Fruit fly (Drosophila melanogaster) whole organism, embryonic: ENCODE results near the gene CG33986.

ENCODE experiments used
- Adf1 ChIP-seq: fragments of 200-800 bp; sonication (Bioruptor generic); IDR thresholded peaks from 2 replicates; pipeline ENCODE4 v1.3.6; 2022; ENCODE audit warnings: missing biosample characterization, missing genetic modification characterization
- Awh ChIP-seq: fragments of 200-800 bp; sonication (Bioruptor generic); IDR thresholded peaks from 2 replicates; pipeline ENCODE4, ENCODE4 v1.3.6; 2022; ENCODE audit warnings: missing biosample characterization, missing genetic modification characterization
- B-H2 ChIP-seq: fragments of 200-800 bp; sonication (Bioruptor generic); optimal IDR thresholded peaks from 2 replicates; lab custom pipeline; 2018; ENCODE audit warnings: missing biosample characterization, mild to moderate bottlenecking, missing genetic modification characterization
- CG1024 ChIP-seq: fragments of 200-800 bp; sonication (Bioruptor generic); IDR thresholded peaks from 2 replicates; pipeline ENCODE4 v1.3.6; 2022; ENCODE audit warnings: missing biosample characterization, missing genetic modification characterization
- CG10366 ChIP-seq: fragments of 200-800 bp; sonication (Bioruptor generic); IDR thresholded peaks from 2 replicates; pipeline ENCODE4 v1.3.6; 2022; ENCODE audit warnings: missing biosample characterization, missing genetic modification characterization
- CG11695 ChIP-seq: fragments of 200-800 bp; sonication (Bioruptor generic); IDR thresholded peaks from 3 replicates; pipeline ENCODE4 v1.3.6; 2022; ENCODE audit warnings: missing biosample characterization, missing genetic modification characterization
- CG13296 ChIP-seq: fragments of 200-800 bp; sonication (Bioruptor generic); optimal IDR thresholded peaks from 3 replicates; lab custom pipeline; 2018; ENCODE audit warnings: missing biosample characterization, mild to moderate bottlenecking, missing genetic modification characterization
- CG15269 ChIP-seq: fragments of 200-800 bp; sonication (Bioruptor generic); optimal IDR thresholded peaks from 2 replicates; lab custom pipeline; 2018; ENCODE audit warnings: missing biosample characterization, mild to moderate bottlenecking, missing genetic modification characterization, moderate library complexity
- CG15696 ChIP-seq: fragments of 200-800 bp; sonication (Bioruptor generic); optimal IDR thresholded peaks from 2 replicates; lab custom pipeline; 2019; ENCODE audit warnings: missing biosample characterization, mild to moderate bottlenecking, missing genetic modification characterization, moderate library complexity
- CG18262 ChIP-seq: fragments of 200-800 bp; optimal IDR thresholded peaks from 3 replicates; lab custom pipeline; 2019; ENCODE audit warnings: missing biosample characterization, mild to moderate bottlenecking, missing genetic modification characterization, moderate library complexity
- CG2875 ChIP-seq: fragments of 200-800 bp; sonication (Bioruptor generic); optimal IDR thresholded peaks from 2 replicates; lab custom pipeline; 2017; ENCODE audit warnings: missing biosample characterization, mild to moderate bottlenecking, missing genetic modification characterization, missing genetic modification reagents
- CG30020 ChIP-seq: fragments of 200-800 bp; optimal IDR thresholded peaks from 2 replicates; lab custom pipeline; 2019; ENCODE audit warnings: missing biosample characterization, mild to moderate bottlenecking, missing genetic modification characterization, moderate library complexity
- CG31441 ChIP-seq: fragments of 200-800 bp; sonication (Bioruptor generic); IDR thresholded peaks from 2 replicates; pipeline ENCODE4 v1.3.6; 2022; ENCODE audit warnings: missing biosample characterization, missing genetic modification characterization
- CG3407 ChIP-seq: fragments of 200-800 bp; sonication (Bioruptor generic); optimal IDR thresholded peaks from 2 replicates; lab custom pipeline; 2018; ENCODE audit warnings: missing biosample characterization, mild to moderate bottlenecking, missing genetic modification characterization
- CG3726 ChIP-seq: fragments of 200-800 bp; sonication (Bioruptor generic); IDR thresholded peaks from 3 replicates; pipeline ENCODE4, ENCODE4 v1.3.6; 2022; ENCODE audit warnings: missing biosample characterization, missing genetic modification characterization
- CG4707 ChIP-seq: fragments of 200-800 bp; sonication (Bioruptor generic); optimal IDR thresholded peaks from 2 replicates; lab custom pipeline; 2018; ENCODE audit warnings: missing biosample characterization, mild to moderate bottlenecking, missing genetic modification characterization, moderate library complexity
- CG4854 ChIP-seq: fragments of 200-800 bp; sonication (Bioruptor generic); optimal IDR thresholded peaks from 2 replicates; lab custom pipeline; 2016; ENCODE audit warnings: missing biosample characterization, missing genetic modification characterization, inconsistent platforms
- CG7987 ChIP-seq: fragments of 200-800 bp; sonication (Bioruptor generic); optimal IDR thresholded peaks from 2 replicates; lab custom pipeline; 2018; ENCODE audit warnings: missing biosample characterization, mild to moderate bottlenecking, missing genetic modification characterization, moderate library complexity
- CG9817 ChIP-seq: fragments of 200-800 bp; sonication (Bioruptor generic); optimal IDR thresholded peaks from 2 replicates; lab custom pipeline; 2018; ENCODE audit warnings: missing biosample characterization, mild to moderate bottlenecking, missing genetic modification characterization, moderate library complexity
- CkIIα-i1 ChIP-seq: fragments of 200-800 bp; sonication (Bioruptor generic); IDR thresholded peaks from 2 replicates; pipeline ENCODE4 v1.3.6; 2022; ENCODE audit warnings: missing biosample characterization, missing genetic modification characterization
- Dip2 ChIP-seq: fragments of 200-800 bp; sonication (Bioruptor generic); IDR thresholded peaks from 2 replicates; pipeline ENCODE4 v1.3.6; 2022; ENCODE audit warnings: missing biosample characterization, missing genetic modification characterization
- H15 ChIP-seq: fragments of 200-800 bp; sonication (Bioruptor generic); IDR thresholded peaks from 3 replicates; pipeline ENCODE4 v1.3.6; 2022; ENCODE audit warnings: missing biosample characterization, missing genetic modification characterization
- Hsf ChIP-seq: fragments of 200-800 bp; sonication (Bioruptor generic); optimal IDR thresholded peaks from 3 replicates; lab custom pipeline; 2016; ENCODE audit warnings: missing biosample characterization, missing genetic modification characterization
- MBD-R2 ChIP-seq: fragments of 200-800 bp; sonication (Bioruptor generic); IDR thresholded peaks from 2 replicates; pipeline ENCODE4 v1.3.6; 2022; ENCODE audit warnings: missing biosample characterization, missing genetic modification characterization
- Ptx1 ChIP-seq: fragments of 200-800 bp; sonication (Bioruptor generic); IDR thresholded peaks from 2 replicates; pipeline ENCODE4 v1.3.6; 2022; ENCODE audit warnings: missing biosample characterization, missing genetic modification characterization
- Spps ChIP-seq: fragments of 200-800 bp; sonication (Bioruptor generic); optimal IDR thresholded peaks from 2 replicates; lab custom pipeline; 2018; ENCODE audit warnings: missing biosample characterization, mild to moderate bottlenecking, missing genetic modification characterization
- ab ChIP-seq: fragments of 200-800 bp; sonication (Bioruptor generic); optimal IDR thresholded peaks from 2 replicates; lab custom pipeline; 2016; ENCODE audit warnings: missing biosample characterization, missing genetic modification characterization
- abd-A ChIP-seq: fragments of 200-800 bp; sonication (Bioruptor generic); optimal IDR thresholded peaks from 3 replicates; lab custom pipeline; 2019; ENCODE audit warnings: missing biosample characterization, mild to moderate bottlenecking, missing genetic modification characterization, moderate library complexity
- bab2 ChIP-seq: fragments of 200-800 bp; sonication (Bioruptor generic); optimal IDR thresholded peaks from 2 replicates; lab custom pipeline; 2016; ENCODE audit warnings: missing biosample characterization, missing genetic modification characterization
- bcd ChIP-seq: fragments of 200-800 bp; sonication (Bioruptor generic); optimal IDR thresholded peaks from 2 replicates; lab custom pipeline; 2017; ENCODE audit warnings: missing biosample characterization, mild to moderate bottlenecking, missing genetic modification characterization
- chinmo ChIP-seq: fragments of 200-800 bp; sonication (Bioruptor generic); IDR thresholded peaks from 4 replicates; pipeline ENCODE4 v1.3.6; 2022; ENCODE audit warnings: missing biosample characterization, missing genetic modification characterization; ENCODE audit not compliant: partially characterized antibody
- chm ChIP-seq: fragments of 200-800 bp; sonication (Bioruptor generic); IDR thresholded peaks from 2 replicates; pipeline ENCODE4 v1.3.6; 2022; ENCODE audit warnings: missing biosample characterization, missing genetic modification characterization
- crp ChIP-seq, 2 experiments: fragments of 200-800 bp; sonication (Bioruptor generic); optimal IDR thresholded peaks; 2 replicates in 1 of 2; 3 replicates in 1 of 2; lab custom pipeline; 2017; ENCODE audit warnings: missing biosample characterization in 2 of 2, missing genetic modification characterization in 2 of 2, mild to moderate bottlenecking in 1 of 2, moderate library complexity in 1 of 2
- dm ChIP-seq: fragments of 200-800 bp; sonication (Bioruptor generic); optimal IDR thresholded peaks from 3 replicates; lab custom pipeline; 2016; ENCODE audit warnings: missing biosample characterization, missing genetic modification characterization
- emc ChIP-seq: fragments of 200-800 bp; sonication (Bioruptor generic); optimal IDR thresholded peaks from 2 replicates; lab custom pipeline; 2016; ENCODE audit warnings: missing biosample characterization, missing genetic modification characterization
- esg ChIP-seq: fragments of 200-800 bp; sonication (Bioruptor generic); conservative IDR thresholded peaks from 2 replicates; pipeline ENCODE4 v1.3.6; 2022; ENCODE audit warnings: missing biosample characterization, missing genetic modification characterization
- fd3F ChIP-seq: fragments of 200-800 bp; sonication (Bioruptor generic); optimal IDR thresholded peaks from 2 replicates; lab custom pipeline; 2018; ENCODE audit warnings: missing biosample characterization, mild to moderate bottlenecking, missing genetic modification characterization, moderate library complexity
- fru ChIP-seq: fragments of >200 bp; optimal IDR thresholded peaks from 2 replicates; lab custom pipeline; 2017
- gro ChIP-seq: fragments of 200-800 bp; sonication (Bioruptor generic); optimal IDR thresholded peaks from 2 replicates; lab custom pipeline; 2016; ENCODE audit warnings: missing biosample characterization, missing genetic modification characterization
- knrl ChIP-seq: fragments of 200-800 bp; sonication (Bioruptor generic); IDR thresholded peaks from 3 replicates; pipeline ENCODE4 v1.3.6; 2022; ENCODE audit warnings: missing biosample characterization, missing genetic modification characterization; ENCODE audit not compliant: partially characterized antibody
- maf-S ChIP-seq: fragments of 200-800 bp; sonication (Bioruptor generic); optimal IDR thresholded peaks from 2 replicates; lab custom pipeline; 2016; ENCODE audit warnings: missing biosample characterization, missing genetic modification characterization
- pros ChIP-seq: fragments of 200-800 bp; sonication (Bioruptor generic); optimal IDR thresholded peaks from 3 replicates; lab custom pipeline; 2019; ENCODE audit warnings: missing biosample characterization, mild to moderate bottlenecking, missing genetic modification characterization, moderate library complexity
- scrt ChIP-seq: fragments of 200-800 bp; sonication (Bioruptor generic); optimal IDR thresholded peaks from 2 replicates; lab custom pipeline; 2018; ENCODE audit warnings: missing biosample characterization, mild to moderate bottlenecking, missing genetic modification characterization, moderate library complexity
- slp2 ChIP-seq: fragments of 200-800 bp; sonication (Bioruptor generic); optimal IDR thresholded peaks from 2 replicates; lab custom pipeline; 2016; ENCODE audit warnings: missing biosample characterization, missing genetic modification characterization
- tll ChIP-seq, 2 experiments: fragments of 200-800 bp in 1 of 2; fragments of >200 bp in 1 of 2; sonication (Bioruptor generic) in 1 of 2; optimal IDR thresholded peaks; 2 replicates each; lab custom pipeline; 2017 to 2019; ENCODE audit warnings: missing biosample characterization in 2 of 2, missing genetic modification characterization in 2 of 2, mild to moderate bottlenecking in 1 of 2, moderate library complexity in 1 of 2
- tup ChIP-seq: fragments of 200-800 bp; sonication (Bioruptor generic); optimal IDR thresholded peaks from 2 replicates; lab custom pipeline; 2016; ENCODE audit warnings: missing biosample characterization, mild to moderate bottlenecking, missing genetic modification characterization, moderate library complexity
- unc-4 ChIP-seq: fragments of 200-800 bp; sonication (Bioruptor generic); IDR thresholded peaks from 2 replicates; pipeline ENCODE4 v1.3.6; 2022; ENCODE audit warnings: missing biosample characterization, missing genetic modification characterization; ENCODE audit not compliant: partially characterized antibody
- unpg ChIP-seq: fragments of 200-800 bp; sonication (Bioruptor generic); optimal IDR thresholded peaks from 3 replicates; lab custom pipeline; 2018; ENCODE audit warnings: missing biosample characterization, mild to moderate bottlenecking, missing genetic modification characterization, moderate library complexity
- vnd ChIP-seq: fragments of 200-800 bp; sonication (Bioruptor generic); IDR thresholded peaks from 3 replicates; pipeline ENCODE4 v1.3.6; 2022; ENCODE audit warnings: missing biosample characterization, missing genetic modification characterization; ENCODE audit not compliant: partially characterized antibody

The CG33986 gene

DNA sequence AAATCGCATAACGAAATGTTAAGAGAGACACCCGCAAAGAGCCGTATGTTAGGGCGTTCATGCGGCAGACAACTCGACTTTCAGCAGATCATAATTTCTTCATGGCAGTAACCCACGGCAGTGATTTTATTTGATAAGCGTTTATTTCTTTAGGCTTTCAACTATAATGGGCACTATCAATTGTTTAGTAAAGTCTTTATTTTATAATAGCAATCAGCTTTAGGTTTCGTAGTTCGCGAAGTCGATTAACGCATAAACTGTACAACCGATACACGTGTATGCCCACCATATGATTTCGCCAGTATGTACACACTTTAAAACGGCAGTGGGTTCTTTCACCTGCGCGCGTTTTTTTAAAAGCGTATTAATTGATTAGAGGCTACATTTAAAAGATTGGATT is 16.8 kb downstream of the CG33986 start, which contains the start of gene CG7841 (continued):
- TF ChIP-seq Spps (tag; lab: Kevin White, UChicago) (peak; percentile 98), crp (GFP tag; optimal IDR thresholded peaks at IDR 0.05; lab: Kevin White, UChicago) (peak; percentile 56 to 87), H15 (GFP tag; lab: Robert Waterston, UW) (no peak; the same call in 2 of the 3 replicates), CG3407 (GFP tag; lab: Kevin White, UChicago) (peak; percentile 95), bcd (GFP tag; lab: Kevin White, UChicago) (peak; percentile 96), CG15269 (tag; lab: Kevin White, UChicago) (peak; percentile 98), fru (lab: Kevin White, UChicago) (no peak), MBD-R2 (peak; percentile 94), slp2 (GFP tag; lab: Kevin White, UChicago) (peak; percentile 92), unc-4 (GFP tag; lab: Robert Waterston, UW) (no peak), maf-S (peak; percentile 94), CG9817 (tag; lab: Kevin White, UChicago) (peak; percentile 96), ab (peak; percentile 86), CG4707 (GFP tag; lab: Kevin White, UChicago) (peak; percentile 96), Hsf (peak; percentile 98), Ptx1 (GFP tag; lab: Robert Waterston, UW) (peak; percentile 93), abd-A (tag; lab: Kevin White, UChicago) (peak; percentile 95), CG3726 (GFP tag; lab: Robert Waterston, UW) (no peak; the same call in 2 of the 3 replicates), CkIIα-i1 (GFP tag; lab: Robert Waterston, UW) (no peak), CG4854 (GFP tag; lab: Kevin White, UChicago) (peak; percentile 97), vnd (GFP tag; lab: Robert Waterston, UW) (no peak), CG31441 (GFP tag; lab: Robert Waterston, UW) (peak; percentile 98), gro (GFP tag; lab: Kevin White, UChicago) (peak; percentile 99), knrl (GFP tag; lab: Robert Waterston, UW) (no peak), CG18262 (peak; percentile 99), CG2875 (GFP tag; lab: Kevin White, UChicago) (peak; percentile 97), bab2 (GFP tag; lab: Kevin White, UChicago) (peak; percentile 96), Dip2 (no peak), CG13296 (peak; percentile 99)

dm6 chr3L:15507148-15507896 is 17.7 kb downstream of the CG33986 start:
- TF ChIP-seq emc (GFP tag; lab: Kevin White, UChicago), result no peak
- TF ChIP-seq CG4707 (GFP tag; lab: Kevin White, UChicago), result peak; percentile 47
- TF ChIP-seq CG30020 (tag; lab: Kevin White, UChicago), result no peak
- TF ChIP-seq chm (GFP tag; lab: Robert Waterston, UW), result 0 out of 2 replicates have a peak, but pooled peaks have one; percentile 21
- TF ChIP-seq B-H2 (GFP tag; lab: Kevin White, UChicago), result no peak
- no peak for TF ChIP-seq Awh (GFP tag; lab: Robert Waterston, UW)
- no peak for TF ChIP-seq CG7987 (GFP tag; lab: Kevin White, UChicago)
- TF ChIP-seq CG10366 (GFP tag; lab: Robert Waterston, UW), result no peak
- TF ChIP-seq unpg (GFP tag; lab: Kevin White, UChicago), result no peak
- no peak for TF ChIP-seq esg (GFP tag; lab: Robert Waterston, UW)
- 0 out of 4 replicates have a peak, but pooled peaks have one; percentile 29 for TF ChIP-seq chinmo (GFP tag; lab: Robert Waterston, UW)
- no peak for TF ChIP-seq scrt (GFP tag; lab: Kevin White, UChicago)
- no peak for TF ChIP-seq crp (GFP tag; optimal IDR thresholded peaks at IDR 0.05; lab: Kevin White, UChicago)
- TF ChIP-seq CG11695 (GFP tag; lab: Robert Waterston, UW), result no peak
- TF ChIP-seq CG15696 (tag; lab: Kevin White, UChicago), result no peak
- no peak for TF ChIP-seq Adf1 (GFP tag; lab: Robert Waterston, UW)
- no peak for TF ChIP-seq tll (GFP tag; optimal IDR thresholded peaks at IDR 0.05; lab: Kevin White, UChicago)
- peak; percentile 33 for TF ChIP-seq dm (GFP tag; lab: Kevin White, UChicago)
- TF ChIP-seq CG1024 (GFP tag; lab: Robert Waterston, UW), result no peak
- no peak for TF ChIP-seq tup (GFP tag; lab: Kevin White, UChicago)
- TF ChIP-seq pros (GFP tag; lab: Kevin White, UChicago), result peak; percentile 2
- TF ChIP-seq fd3F (GFP tag; lab: Kevin White, UChicago), result no peak
